Worm (Caenorhabditis elegans) whole organism, early embryonic: Measurements from ENCODE around the gene clec-260.

Source experiments
- B0310.2 ChIP-seq: sonication (generic microtip); optimal IDR thresholded peaks from 2 replicates; lab custom pipeline; 2016; ENCODE audit warnings: mild to moderate bottlenecking, missing genetic modification characterization, missing compliant biosample characterization
- F13C5.2 ChIP-seq: sonication (generic microtip); optimal IDR thresholded peaks from 2 replicates; lab custom pipeline; 2017; ENCODE audit warnings: mild to moderate bottlenecking, missing genetic modification characterization, inconsistent platforms, missing compliant biosample characterization
- aly-1 ChIP-seq: sonication (generic microtip); optimal IDR thresholded peaks from 2 replicates; lab custom pipeline; 2016; ENCODE audit warnings: missing genetic modification characterization, missing compliant biosample characterization
- ama-1 ChIP-seq: fragments of 150-350 bp; optimal IDR thresholded peaks from 2 replicates; lab custom pipeline; 2014
- ceh-13 ChIP-seq: fragments of 200-800 bp; sonication (Bioruptor generic); optimal IDR thresholded peaks from 2 replicates; lab custom pipeline; 2018; ENCODE audit warnings: mild to moderate bottlenecking, missing genetic modification characterization, missing compliant biosample characterization
- ceh-36 ChIP-seq: sonication (generic microtip); optimal IDR thresholded peaks from 2 replicates; lab custom pipeline; 2016; ENCODE audit warnings: missing genetic modification characterization, inconsistent platforms, missing compliant biosample characterization
- ets-7 ChIP-seq: sonication (generic microtip); optimal IDR thresholded peaks from 2 replicates; lab custom pipeline; 2016; ENCODE audit warnings: missing genotype, missing genetic modification characterization, missing compliant biosample characterization
- flt-1 ChIP-seq: fragments of 200-800 bp; sonication (Bioruptor generic); IDR thresholded peaks from 2 replicates; pipeline ENCODE4 v1.3.6; 2022; ENCODE audit warnings: missing genetic modification characterization, missing compliant biosample characterization
- hmbx-1 ChIP-seq: sonication (generic microtip); optimal IDR thresholded peaks from 2 replicates; lab custom pipeline; 2016; ENCODE audit warnings: mild to moderate bottlenecking, missing genetic modification characterization, missing compliant biosample characterization
- hmg-4 ChIP-seq: fragments of 200-800 bp; sonication (Bioruptor generic); optimal IDR thresholded peaks from 2 replicates; lab custom pipeline; 2018; ENCODE audit warnings: mild to moderate bottlenecking, missing genetic modification characterization, missing compliant biosample characterization
- hnd-1 ChIP-seq: sonication (generic microtip); optimal IDR thresholded peaks from 2 replicates; lab custom pipeline; 2016; ENCODE audit warnings: missing genetic modification characterization, missing compliant biosample characterization
- pes-1 ChIP-seq: fragments of 200-800 bp; sonication (Bioruptor generic); IDR thresholded peaks from 2 replicates; pipeline ENCODE4 v1.3.6; 2022; ENCODE audit warnings: missing genetic modification reagents, missing genetic modification characterization, missing compliant biosample characterization
- scrt-1 ChIP-seq: fragments of 200-800 bp; sonication (Bioruptor generic); IDR thresholded peaks from 2 replicates; pipeline ENCODE4 v1.3.6; 2022; ENCODE audit warnings: missing genetic modification characterization, missing compliant biosample characterization
- sea-1 ChIP-seq: fragments of 200-800 bp; sonication (Bioruptor generic); conservative IDR thresholded peaks from 2 replicates; pipeline ENCODE4 v1.3.6; 2022; ENCODE audit warnings: missing genetic modification characterization, missing compliant biosample characterization
- tbx-11 ChIP-seq: fragments of 200-800 bp; sonication (Bioruptor generic); IDR thresholded peaks from 2 replicates; pipeline ENCODE4 v1.3.6; 2022; ENCODE audit warnings: missing genetic modification characterization, missing compliant biosample characterization
- tbx-37 ChIP-seq: fragments of 200-800 bp; sonication (Bioruptor generic); conservative IDR thresholded peaks from 2 replicates; pipeline ENCODE4 v1.3.6; 2022; ENCODE audit warnings: missing genetic modification reagents, missing genetic modification characterization, missing compliant biosample characterization
- tra-4 ChIP-seq: sonication (generic microtip); optimal IDR thresholded peaks from 2 replicates; lab custom pipeline; 2017; ENCODE audit warnings: missing genetic modification characterization, missing compliant biosample characterization

Gene clec-260

DNA sequence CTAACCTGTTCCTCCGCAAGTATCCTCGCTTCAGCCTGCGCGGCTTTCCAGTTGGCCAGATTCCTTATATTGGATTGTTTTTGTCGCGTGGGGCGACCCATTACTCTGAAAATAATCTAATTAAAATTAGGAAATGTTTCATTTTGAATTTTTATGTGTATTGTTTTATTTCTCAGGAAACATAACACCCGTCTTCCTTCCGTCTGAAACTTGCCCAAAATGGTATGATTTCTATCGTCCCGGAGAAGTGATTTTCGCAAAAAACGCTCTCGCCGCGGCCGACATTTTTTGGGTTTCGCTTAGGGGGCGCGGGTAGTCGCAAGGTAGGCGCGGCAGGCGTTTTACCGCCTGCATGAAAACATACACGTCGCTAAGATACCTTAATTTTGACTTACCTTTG lies at the start of gene clec-260:
Gene clec-260, minus strand, starts transcription at position 101 of the 400 bp plus-strand sequence.
- TF ChIP-seq pes-1 (GFP tag; lab: Robert Waterston, UW) (no peak), sea-1 (GFP tag; lab: Robert Waterston, UW) (no peak), aly-1 (tag; lab: Kevin White, UChicago) (no peak), tbx-37 (GFP tag; lab: Robert Waterston, UW) (no peak), tra-4 (tag; lab: Kevin White, UChicago) (no peak), F13C5.2 (tag; lab: Kevin White, UChicago) (no peak), ceh-13 (GFP tag; lab: Kevin White, UChicago) (no peak), tbx-11 (GFP tag; lab: Robert Waterston, UW) (no peak), B0310.2 (tag; lab: Kevin White, UChicago) (no peak), hmbx-1 (no peak), hmg-4 (GFP tag; lab: Kevin White, UChicago) (no peak), flt-1 (no peak), hnd-1 (no peak), ama-1 (lab: Kevin White, UChicago) (no peak), ceh-36 (tag; lab: Kevin White, UChicago) (no peak), scrt-1 (GFP tag; lab: Robert Waterston, UW) (no peak), ets-7 (tag; lab: Kevin White, UChicago) (no peak)

DNA sequence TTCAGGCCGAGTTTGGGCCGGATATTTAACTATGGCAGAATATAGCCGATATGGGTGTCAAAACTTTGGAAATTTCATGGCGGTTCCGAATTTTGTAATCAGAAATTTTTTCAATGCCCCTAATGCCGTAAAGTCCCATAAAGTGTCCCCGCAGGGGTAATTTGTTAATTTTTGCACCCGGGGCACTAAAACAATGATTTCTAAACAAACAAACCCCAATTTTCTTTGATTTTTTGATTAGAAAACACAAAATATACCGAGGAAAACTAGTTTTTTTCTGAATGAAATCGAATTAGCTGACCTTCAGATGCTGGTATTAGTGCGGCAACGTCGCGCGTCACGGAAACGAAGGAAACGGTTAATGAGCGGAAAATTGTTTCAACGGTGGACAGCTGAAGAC lies 48.8 kb upstream of the clec-260 start:
- TF ChIP-seq tbx-11 (GFP tag; lab: Robert Waterston, UW) (no peak), pes-1 (GFP tag; lab: Robert Waterston, UW) (no peak), tbx-37 (GFP tag; lab: Robert Waterston, UW) (no peak), hmg-4 (GFP tag; lab: Kevin White, UChicago) (no peak), B0310.2 (tag; lab: Kevin White, UChicago) (no peak), ceh-13 (GFP tag; lab: Kevin White, UChicago) (no peak), hnd-1 (no peak), aly-1 (tag; lab: Kevin White, UChicago) (no peak), ama-1 (lab: Kevin White, UChicago) (no peak), ets-7 (tag; lab: Kevin White, UChicago) (no peak), tra-4 (tag; lab: Kevin White, UChicago) (no peak), flt-1 (no peak), F13C5.2 (tag; lab: Kevin White, UChicago) (no peak), scrt-1 (GFP tag; lab: Robert Waterston, UW) (no peak)

ce11 chrV:20022996-20023456 lies 36.9 kb upstream of the clec-260 start, which contains the start of gene lgc-55:
lgc-55 (plus strand) TSS chrV:20023046.
- no peak for TF ChIP-seq tra-4 (tag; lab: Kevin White, UChicago)
- no peak for TF ChIP-seq hmbx-1
- no peak for TF ChIP-seq ets-7 (tag; lab: Kevin White, UChicago)
- no peak for TF ChIP-seq ceh-13 (GFP tag; lab: Kevin White, UChicago)

DNA sequence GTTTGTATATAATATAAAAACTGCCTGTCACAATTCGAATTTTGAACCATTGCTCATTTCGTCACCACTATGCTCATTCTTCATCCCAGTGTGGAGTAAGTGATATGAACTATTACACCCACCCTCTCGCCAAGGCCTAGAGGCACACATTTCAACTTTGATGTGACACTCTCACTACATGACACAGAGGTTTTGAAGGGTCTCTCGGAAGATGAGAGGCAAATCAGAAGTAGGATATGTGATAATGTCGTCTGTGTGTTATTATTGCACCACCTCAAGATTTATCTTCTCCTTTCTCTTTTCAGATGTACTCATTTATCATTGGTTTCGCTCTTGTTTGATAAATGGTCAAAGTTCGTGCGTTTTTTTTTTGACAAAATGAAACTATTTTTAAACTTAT lies 35.2 kb upstream of the clec-260 start:
- TF ChIP-seq flt-1 (no peak), tbx-11 (GFP tag; lab: Robert Waterston, UW) (no peak), B0310.2 (tag; lab: Kevin White, UChicago) (no peak), aly-1 (tag; lab: Kevin White, UChicago) (no peak), tra-4 (tag; lab: Kevin White, UChicago) (no peak), ets-7 (tag; lab: Kevin White, UChicago) (no peak), scrt-1 (GFP tag; lab: Robert Waterston, UW) (no peak), ama-1 (lab: Kevin White, UChicago) (no peak), ceh-13 (GFP tag; lab: Kevin White, UChicago) (no peak), ceh-36 (tag; lab: Kevin White, UChicago) (no peak), pes-1 (GFP tag; lab: Robert Waterston, UW) (no peak), sea-1 (GFP tag; lab: Robert Waterston, UW) (no peak), hmbx-1 (no peak), hnd-1 (no peak), hmg-4 (GFP tag; lab: Kevin White, UChicago) (no peak), F13C5.2 (tag; lab: Kevin White, UChicago) (no peak), tbx-37 (GFP tag; lab: Robert Waterston, UW) (no peak)

ce11 chrV:20011654-20012053 lies 25.5 kb upstream of the clec-260 start, which contains the start of gene Y60A3A.21:
Y60A3A.21 (plus strand) TSS chrV:20011954.
- TF ChIP-seq B0310.2 (tag; lab: Kevin White, UChicago) = no peak
- TF ChIP-seq aly-1 (tag; lab: Kevin White, UChicago) = no peak
- no peak for TF ChIP-seq scrt-1 (GFP tag; lab: Robert Waterston, UW)
- no peak for TF ChIP-seq flt-1
- no peak for TF ChIP-seq pes-1 (GFP tag; lab: Robert Waterston, UW)
- TF ChIP-seq sea-1 (GFP tag; lab: Robert Waterston, UW) = no peak
- TF ChIP-seq tbx-37 (GFP tag; lab: Robert Waterston, UW) = no peak

DNA sequence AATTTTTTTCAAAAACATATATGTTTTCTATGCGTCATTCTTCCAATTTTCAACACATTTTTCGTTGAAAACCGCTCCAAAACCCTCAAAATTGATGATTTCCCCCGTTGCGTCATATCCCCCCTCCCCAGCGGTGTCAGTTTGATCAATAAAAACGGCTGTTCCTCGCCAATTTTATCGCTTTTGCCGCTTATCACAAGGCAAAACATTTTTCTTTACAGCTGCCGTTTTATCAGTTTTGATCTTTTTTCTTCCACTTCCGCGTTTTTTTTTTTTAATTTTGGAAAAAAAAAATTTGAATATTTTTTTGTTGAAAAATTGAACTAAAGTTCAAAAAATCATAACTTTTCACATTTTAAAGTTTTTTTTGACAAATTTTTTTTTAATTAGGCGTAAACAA lies 25.1 kb upstream of the clec-260 start:
- TF ChIP-seq ceh-36 (tag; lab: Kevin White, UChicago) (no peak), sea-1 (GFP tag; lab: Robert Waterston, UW) (no peak), ceh-13 (GFP tag; lab: Kevin White, UChicago) (no peak), pes-1 (GFP tag; lab: Robert Waterston, UW) (no peak), flt-1 (no peak), aly-1 (tag; lab: Kevin White, UChicago) (no peak), F13C5.2 (tag; lab: Kevin White, UChicago) (no peak), tbx-37 (GFP tag; lab: Robert Waterston, UW) (no peak), tbx-11 (GFP tag; lab: Robert Waterston, UW) (no peak), ets-7 (tag; lab: Kevin White, UChicago) (no peak), hmg-4 (GFP tag; lab: Kevin White, UChicago) (no peak), hnd-1 (no peak), scrt-1 (GFP tag; lab: Robert Waterston, UW) (no peak)

DNA sequence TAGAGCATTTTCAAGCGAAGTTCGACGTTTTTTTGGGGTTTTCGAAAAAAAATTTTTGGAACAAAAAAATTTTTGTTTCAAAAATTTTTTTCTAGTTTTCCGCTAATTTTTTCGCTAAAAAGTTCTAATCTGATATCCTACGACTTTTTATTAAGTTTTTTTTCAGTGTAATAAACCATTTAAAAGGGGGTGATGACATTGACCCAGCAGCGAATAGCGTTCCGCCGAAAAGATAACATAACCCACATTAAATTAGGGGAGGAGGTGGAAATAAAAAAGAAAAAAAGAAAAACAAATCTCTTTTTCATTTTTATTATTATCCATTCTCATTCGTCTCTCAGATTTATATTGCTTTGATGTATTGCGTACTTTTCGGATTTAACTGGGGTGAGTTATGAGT lies 21.4 kb upstream of the clec-260 start, which contains the start of gene Y60A3A.23:
Gene Y60A3A.23, plus strand, starts transcription at position 301 of the 400 bp plus-strand sequence.
- TF ChIP-seq hmbx-1 (no peak), tra-4 (tag; lab: Kevin White, UChicago) (no peak), F13C5.2 (tag; lab: Kevin White, UChicago) (no peak)
